Fruit fly (Drosophila melanogaster) whole organism, embryonic: ENCODE data around the gene CG11811.

Source experiments
- BEAF-32 ChIP-seq: fragments of 200-800 bp; sonication (Bioruptor generic); optimal IDR thresholded peaks from 3 replicates; lab custom pipeline; 2017; ENCODE audit warnings: missing biosample characterization, missing genetic modification characterization, mild to moderate bottlenecking, moderate library complexity, missing genetic modification reagents
- Bteb2 ChIP-seq: fragments of 200-800 bp; sonication (Bioruptor generic); optimal IDR thresholded peaks from 2 replicates; lab custom pipeline; 2016; ENCODE audit warnings: missing biosample characterization, missing genetic modification characterization
- CG10366 ChIP-seq: fragments of 200-800 bp; sonication (Bioruptor generic); IDR thresholded peaks from 2 replicates; pipeline ENCODE4 v1.3.6; 2022; ENCODE audit warnings: missing biosample characterization, missing genetic modification characterization
- CG12219 ChIP-seq: fragments of 200-800 bp; sonication (Bioruptor generic); optimal IDR thresholded peaks from 3 replicates; lab custom pipeline; 2018; ENCODE audit warnings: missing biosample characterization, mild to moderate bottlenecking, missing genetic modification characterization
- CG13624 ChIP-seq: fragments of 200-800 bp; sonication (Bioruptor generic); optimal IDR thresholded peaks from 2 replicates; lab custom pipeline; 2016; ENCODE audit warnings: missing biosample characterization, missing genetic modification characterization
- CG14050 ChIP-seq: fragments of 200-800 bp; sonication (Bioruptor generic); IDR thresholded peaks from 3 replicates; pipeline ENCODE4 v1.3.6; 2022; ENCODE audit warnings: missing biosample characterization, missing genetic modification characterization
- CG14965 ChIP-seq: fragments of 200-800 bp; sonication (Bioruptor generic); optimal IDR thresholded peaks from 2 replicates; lab custom pipeline; 2016; ENCODE audit warnings: missing biosample characterization, missing genetic modification characterization, borderline replicate concordance
- CG15011 ChIP-seq: fragments of 200-800 bp; sonication (Bioruptor generic); optimal IDR thresholded peaks from 3 replicates; lab custom pipeline; 2018; ENCODE audit warnings: missing biosample characterization, mild to moderate bottlenecking, missing genetic modification characterization
- CG17186 ChIP-seq: fragments of 200-800 bp; sonication (Bioruptor generic); optimal IDR thresholded peaks from 3 replicates; lab custom pipeline; 2017; ENCODE audit warnings: missing biosample characterization, missing genetic modification reagents, missing genetic modification characterization
- CG17612 ChIP-seq: fragments of 200-800 bp; sonication (Bioruptor generic); IDR thresholded peaks from 2 replicates; pipeline ENCODE4 v1.3.6; 2022; ENCODE audit warnings: missing biosample characterization, missing genetic modification characterization
- CG17802 ChIP-seq: fragments of 200-800 bp; sonication (Bioruptor generic); optimal IDR thresholded peaks from 2 replicates; lab custom pipeline; 2018; ENCODE audit warnings: missing biosample characterization, mild to moderate bottlenecking, missing genetic modification characterization, moderate library complexity
- CG2116 ChIP-seq: fragments of 200-800 bp; sonication (Bioruptor generic); optimal IDR thresholded peaks from 3 replicates; lab custom pipeline; 2018; ENCODE audit warnings: missing biosample characterization, mild to moderate bottlenecking, missing genetic modification characterization
- CG32767 ChIP-seq: fragments of 200-800 bp; sonication (Bioruptor generic); IDR thresholded peaks from 2 replicates; pipeline ENCODE4 v1.3.6; 2022; ENCODE audit warnings: missing biosample characterization, missing genetic modification characterization
- CG3838 ChIP-seq: fragments of 200-800 bp; sonication (Bioruptor generic); optimal IDR thresholded peaks from 3 replicates; lab custom pipeline; 2016; ENCODE audit warnings: missing biosample characterization, missing genetic modification characterization
- CG4854 ChIP-seq: fragments of 200-800 bp; sonication (Bioruptor generic); optimal IDR thresholded peaks from 2 replicates; lab custom pipeline; 2016; ENCODE audit warnings: missing biosample characterization, missing genetic modification characterization, inconsistent platforms
- CG5245 ChIP-seq: fragments of 200-800 bp; sonication (Bioruptor generic); optimal IDR thresholded peaks from 3 replicates; lab custom pipeline; 2016; ENCODE audit warnings: missing biosample characterization, missing genetic modification characterization
- CG6272 ChIP-seq: fragments of 200-800 bp; sonication (Bioruptor generic); IDR thresholded peaks from 2 replicates; pipeline ENCODE4 v1.3.6; 2022; ENCODE audit warnings: missing biosample characterization, missing genetic modification characterization
- CG6689 ChIP-seq: fragments of 200-800 bp; sonication (Bioruptor generic); IDR thresholded peaks from 2 replicates; pipeline ENCODE4 v1.3.6; 2022; ENCODE audit warnings: missing biosample characterization, missing genetic modification characterization
- CG8359 ChIP-seq: fragments of 200-800 bp; sonication (Bioruptor generic); optimal IDR thresholded peaks from 2 replicates; lab custom pipeline; 2017; ENCODE audit warnings: missing biosample characterization, mild to moderate bottlenecking, missing genetic modification characterization, borderline replicate concordance
- CG8944 ChIP-seq: fragments of 200-800 bp; sonication (Bioruptor generic); optimal IDR thresholded peaks from 3 replicates; lab custom pipeline; 2016; ENCODE audit warnings: missing biosample characterization, missing genetic modification characterization
- CG9932 ChIP-seq: fragments of 200-800 bp; sonication (Bioruptor generic); IDR thresholded peaks from 2 replicates; pipeline ENCODE4 v1.3.6; 2022; ENCODE audit warnings: missing biosample characterization, missing genetic modification characterization
- CHES-1-like ChIP-seq: fragments of 200-800 bp; sonication (Bioruptor generic); optimal IDR thresholded peaks from 2 replicates; lab custom pipeline; 2016; ENCODE audit warnings: missing biosample characterization, missing genetic modification characterization
- Camta ChIP-seq: fragments of 200-800 bp; sonication (Bioruptor generic); optimal IDR thresholded peaks from 2 replicates; lab custom pipeline; 2016; ENCODE audit warnings: missing biosample characterization, missing genetic modification characterization
- Doc3 ChIP-seq: fragments of 200-800 bp; sonication (Bioruptor generic); IDR thresholded peaks from 3 replicates; pipeline ENCODE4 v1.3.6; 2022; ENCODE audit warnings: missing biosample characterization, missing genetic modification characterization; ENCODE audit not compliant: partially characterized antibody
- Drgx ChIP-seq: fragments of 200-800 bp; sonication (Bioruptor generic); IDR thresholded peaks from 2 replicates; pipeline ENCODE4 v1.3.6; 2022; ENCODE audit warnings: missing biosample characterization, missing genetic modification characterization
- Gug ChIP-seq: fragments of 200-800 bp; sonication (Bioruptor generic); IDR thresholded peaks from 4 replicates; pipeline ENCODE4 v1.3.6; 2022; ENCODE audit warnings: missing biosample characterization, missing genetic modification characterization
- Hmx ChIP-seq: fragments of 200-800 bp; sonication (Bioruptor generic); optimal IDR thresholded peaks from 2 replicates; lab custom pipeline; 2016; ENCODE audit warnings: missing biosample characterization, missing genetic modification characterization
- Lhr ChIP-seq: fragments of 200-800 bp; sonication (Bioruptor generic); optimal IDR thresholded peaks from 3 replicates; lab custom pipeline; 2017; ENCODE audit warnings: mild to moderate bottlenecking, missing biosample characterization, missing genetic modification reagents, missing genetic modification characterization
- Opbp ChIP-seq: fragments of 200-800 bp; sonication (Bioruptor generic); IDR thresholded peaks from 3 replicates; pipeline ENCODE4 v1.3.6; 2022; ENCODE audit warnings: missing biosample characterization, missing genetic modification characterization; ENCODE audit not compliant: partially characterized antibody
- Optix ChIP-seq: fragments of 200-800 bp; sonication (Bioruptor generic); IDR thresholded peaks from 3 replicates; pipeline ENCODE4 v1.3.6; 2022; ENCODE audit warnings: missing biosample characterization, missing genetic modification characterization
- Sox102F ChIP-seq: fragments of 200-800 bp; sonication (Bioruptor generic); optimal IDR thresholded peaks from 2 replicates; lab custom pipeline; 2018; ENCODE audit warnings: missing biosample characterization, mild to moderate bottlenecking, missing genetic modification characterization, moderate library complexity
- al ChIP-seq: fragments of 200-800 bp; sonication (Bioruptor generic); IDR thresholded peaks from 2 replicates; pipeline ENCODE4 v1.3.6; 2022; ENCODE audit warnings: missing biosample characterization, missing genetic modification characterization
- az2 ChIP-seq: fragments of 200-800 bp; sonication (Bioruptor generic); optimal IDR thresholded peaks from 3 replicates; lab custom pipeline; 2016; ENCODE audit warnings: missing biosample characterization, missing genetic modification characterization
- cas ChIP-seq: fragments of 200-800 bp; sonication (Bioruptor generic); IDR thresholded peaks from 2 replicates; pipeline ENCODE4 v1.3.6; 2022; ENCODE audit warnings: missing biosample characterization, missing genetic modification characterization
- dan ChIP-seq: fragments of 200-800 bp; sonication (Bioruptor generic); IDR thresholded peaks from 2 replicates; pipeline ENCODE4 v1.3.6; 2022; ENCODE audit warnings: missing biosample characterization, missing genetic modification characterization
- dimm ChIP-seq: fragments of 200-800 bp; sonication (Bioruptor generic); IDR thresholded peaks from 2 replicates; pipeline ENCODE4 v1.3.6; 2022; ENCODE audit warnings: missing biosample characterization, missing genetic modification characterization
- dmrt99B ChIP-seq: fragments of 200-800 bp; sonication (Bioruptor generic); optimal IDR thresholded peaks from 2 replicates; lab custom pipeline; 2018; ENCODE audit warnings: missing biosample characterization, mild to moderate bottlenecking, missing genetic modification characterization, moderate library complexity
- esg ChIP-seq: fragments of 200-800 bp; sonication (Bioruptor generic); conservative IDR thresholded peaks from 2 replicates; pipeline ENCODE4 v1.3.6; 2022; ENCODE audit warnings: missing biosample characterization, missing genetic modification characterization
- fru ChIP-seq: fragments of >200 bp; optimal IDR thresholded peaks from 2 replicates; lab custom pipeline; 2017
- grn ChIP-seq: fragments of 200-800 bp; sonication (Bioruptor generic); optimal IDR thresholded peaks from 3 replicates; lab custom pipeline; 2017; ENCODE audit warnings: missing biosample characterization, missing genetic modification characterization
- gsb-n ChIP-seq: fragments of 200-800 bp; sonication (Bioruptor generic); optimal IDR thresholded peaks from 3 replicates; lab custom pipeline; 2018; ENCODE audit warnings: missing biosample characterization, mild to moderate bottlenecking, missing genetic modification characterization
- hth ChIP-seq: fragments of >200 bp; optimal IDR thresholded peaks from 2 replicates; lab custom pipeline; 2017; ENCODE audit warnings: inconsistent platforms
- jigr1 ChIP-seq: fragments of 200-800 bp; sonication (Bioruptor generic); IDR thresholded peaks from 3 replicates; pipeline ENCODE4 v1.3.6; 2022; ENCODE audit warnings: missing biosample characterization, missing genetic modification characterization
- kni ChIP-seq: fragments of 200-800 bp; sonication (Bioruptor generic); optimal IDR thresholded peaks from 3 replicates; lab custom pipeline; 2017; ENCODE audit warnings: mild to moderate bottlenecking, missing biosample characterization, missing genetic modification reagents, missing genetic modification characterization
- maf-S ChIP-seq: fragments of 200-800 bp; sonication (Bioruptor generic); optimal IDR thresholded peaks from 2 replicates; lab custom pipeline; 2016; ENCODE audit warnings: missing biosample characterization, missing genetic modification characterization
- org-1 ChIP-seq: fragments of 200-800 bp; sonication (Bioruptor generic); optimal IDR thresholded peaks from 2 replicates; lab custom pipeline; 2017; ENCODE audit warnings: missing biosample characterization, missing genetic modification characterization
- sens ChIP-seq: fragments of 200-800 bp; sonication (Bioruptor generic); peaks from one replicate; lab custom pipeline; 2016; ENCODE audit warnings: missing biosample characterization, missing genetic modification characterization
- sisA ChIP-seq: fragments of 200-800 bp; sonication (Bioruptor generic); IDR thresholded peaks from 2 replicates; pipeline ENCODE4 v1.3.6; 2022; ENCODE audit warnings: missing biosample characterization, missing genetic modification characterization
- slou ChIP-seq: fragments of 200-800 bp; sonication (Bioruptor generic); optimal IDR thresholded peaks from 3 replicates; lab custom pipeline; 2016; ENCODE audit warnings: missing biosample characterization, missing genetic modification characterization
- twi ChIP-seq: fragments of 200-800 bp; optimal IDR thresholded peaks from 2 replicates; lab custom pipeline; 2019; ENCODE audit warnings: missing biosample characterization, mild to moderate bottlenecking, missing genetic modification characterization, moderate library complexity
- unpg ChIP-seq: fragments of 200-800 bp; sonication (Bioruptor generic); optimal IDR thresholded peaks from 3 replicates; lab custom pipeline; 2018; ENCODE audit warnings: missing biosample characterization, mild to moderate bottlenecking, missing genetic modification characterization, moderate library complexity

The CG11811 gene

DNA sequence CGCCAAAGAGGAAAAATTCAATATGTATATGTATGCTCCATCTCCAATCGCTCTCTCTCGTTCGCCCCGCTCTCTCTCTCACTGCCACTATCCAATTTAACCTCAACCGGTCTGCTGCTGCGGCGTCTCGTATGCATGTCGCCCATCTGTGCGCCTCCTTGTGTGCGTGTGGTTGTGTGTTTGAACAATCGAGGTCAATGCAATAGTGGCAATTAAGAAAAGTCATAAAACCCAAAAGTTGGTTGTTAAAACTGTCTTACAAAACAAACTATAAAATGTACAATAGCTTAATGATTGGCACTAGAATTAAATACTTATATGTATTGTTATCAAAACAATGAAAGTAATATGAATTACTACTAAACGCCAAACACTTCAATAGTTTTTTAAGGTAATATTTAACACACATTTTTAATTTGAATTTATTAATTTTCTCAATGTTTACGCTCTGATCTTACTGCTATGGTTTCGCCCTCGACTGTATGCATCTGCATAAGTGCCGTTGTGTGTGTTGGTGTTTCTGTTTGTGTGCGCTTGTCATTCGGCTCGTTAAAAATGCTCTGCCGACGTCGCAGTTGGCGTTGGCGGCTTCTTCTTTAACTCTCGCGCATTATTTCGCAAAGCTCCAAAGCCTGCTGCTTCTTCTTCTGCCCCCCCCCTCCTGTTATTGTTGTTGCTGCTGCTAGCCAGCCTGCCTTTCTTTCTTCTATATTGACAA is 25.2 kb upstream of the CG11811 start (continued):
- TF ChIP-seq dimm = peak; percentile 70
- no peak for TF ChIP-seq Doc3 (GFP tag; lab: Robert Waterston, UW)
- TF ChIP-seq CG3838 = peak; percentile 76
- peak; percentile 86 for TF ChIP-seq al (GFP tag; lab: Robert Waterston, UW)
- TF ChIP-seq CG10366 (GFP tag; lab: Robert Waterston, UW) = peak; percentile 89; the same call in 1 of the 2 replicates
- peak; percentile 75 for TF ChIP-seq cas (GFP tag; lab: Robert Waterston, UW)
- TF ChIP-seq sens (GFP tag; lab: Kevin White, UChicago) = peak; percentile 98
- no peak for TF ChIP-seq Opbp (GFP tag; lab: Robert Waterston, UW)
- peak; percentile 90 for TF ChIP-seq Camta (GFP tag; lab: Kevin White, UChicago)
- peak; percentile 90 for TF ChIP-seq slou (GFP tag; lab: Kevin White, UChicago)
- peak; percentile 86 for TF ChIP-seq Bteb2
- TF ChIP-seq hth = no peak
- TF ChIP-seq CG6272 (GFP tag; lab: Robert Waterston, UW) = peak; percentile 74
- peak; percentile 21 for TF ChIP-seq BEAF-32
- peak; percentile 83 for TF ChIP-seq CG13624 (GFP tag; lab: Kevin White, UChicago)
- peak; percentile 97 for TF ChIP-seq unpg
- peak; percentile 84 for TF ChIP-seq CG14050
- peak; percentile 62 for TF ChIP-seq CHES-1-like (GFP tag; lab: Kevin White, UChicago)
- TF ChIP-seq CG6689 (GFP tag; lab: Robert Waterston, UW) = peak; percentile 96
- peak; percentile 87 for TF ChIP-seq Hmx (GFP tag; lab: Kevin White, UChicago)
- TF ChIP-seq org-1 (GFP tag; lab: Kevin White, UChicago) = peak; percentile 98
- TF ChIP-seq Sox102F (GFP tag; lab: Kevin White, UChicago) = peak; percentile 97
- TF ChIP-seq CG14965 (GFP tag; lab: Kevin White, UChicago) = peak; percentile 9
- peak; percentile 63 for TF ChIP-seq grn
- TF ChIP-seq CG32767 (GFP tag; lab: Robert Waterston, UW) = peak; percentile 93
- peak; percentile 88 for TF ChIP-seq jigr1
- TF ChIP-seq CG17612 (GFP tag; lab: Robert Waterston, UW) = peak; percentile 53; the same call in 1 of the 2 replicates
- TF ChIP-seq sisA = peak; percentile 92
- TF ChIP-seq gsb-n (tag; lab: Kevin White, UChicago) = peak; percentile 98
- peak; percentile 99 for TF ChIP-seq twi (tag; lab: Kevin White, UChicago)
- peak; percentile 87 for TF ChIP-seq CG2116 (GFP tag; lab: Kevin White, UChicago)
- peak; percentile 98 for TF ChIP-seq CG15011
- TF ChIP-seq fru (lab: Kevin White, UChicago) = no peak
- peak; percentile 94 for TF ChIP-seq esg (GFP tag; lab: Robert Waterston, UW)
- peak; percentile 76 for TF ChIP-seq CG17802 (tag; lab: Kevin White, UChicago)
- peak; percentile 79 for TF ChIP-seq CG9932 (GFP tag; lab: Robert Waterston, UW)
- no peak for TF ChIP-seq dan (GFP tag; lab: Robert Waterston, UW)
- peak; percentile 97 for TF ChIP-seq Drgx (GFP tag; lab: Robert Waterston, UW)
- TF ChIP-seq Gug = peak; percentile 79
- TF ChIP-seq CG5245 (GFP tag; lab: Kevin White, UChicago) = peak; percentile 88
- TF ChIP-seq Lhr (GFP tag; lab: Kevin White, UChicago) = peak; percentile 96
- TF ChIP-seq kni (GFP tag; lab: Kevin White, UChicago) = peak; percentile 98
- peak; percentile 97 for TF ChIP-seq CG12219 (GFP tag; lab: Kevin White, UChicago)
- TF ChIP-seq CG8944 (GFP tag; lab: Kevin White, UChicago) = peak; percentile 60
- TF ChIP-seq maf-S (GFP tag; lab: Kevin White, UChicago) = peak; percentile 78
- TF ChIP-seq CG17186 (GFP tag; lab: Kevin White, UChicago) = peak; percentile 89
- peak; percentile 99 for TF ChIP-seq dmrt99B (tag; lab: Kevin White, UChicago)
- TF ChIP-seq CG4854 (GFP tag; lab: Kevin White, UChicago) = peak; percentile 88
- peak; percentile 91 for TF ChIP-seq CG8359 (GFP tag; lab: Kevin White, UChicago)
- TF ChIP-seq az2 (GFP tag; lab: Kevin White, UChicago) = peak; percentile 97
- peak; percentile 41; the same call in 1 of the 3 replicates for TF ChIP-seq Optix
